Comparison of ENCODE assay signal across 5 fruit fly cellular contexts in the genomic region with DNA sequence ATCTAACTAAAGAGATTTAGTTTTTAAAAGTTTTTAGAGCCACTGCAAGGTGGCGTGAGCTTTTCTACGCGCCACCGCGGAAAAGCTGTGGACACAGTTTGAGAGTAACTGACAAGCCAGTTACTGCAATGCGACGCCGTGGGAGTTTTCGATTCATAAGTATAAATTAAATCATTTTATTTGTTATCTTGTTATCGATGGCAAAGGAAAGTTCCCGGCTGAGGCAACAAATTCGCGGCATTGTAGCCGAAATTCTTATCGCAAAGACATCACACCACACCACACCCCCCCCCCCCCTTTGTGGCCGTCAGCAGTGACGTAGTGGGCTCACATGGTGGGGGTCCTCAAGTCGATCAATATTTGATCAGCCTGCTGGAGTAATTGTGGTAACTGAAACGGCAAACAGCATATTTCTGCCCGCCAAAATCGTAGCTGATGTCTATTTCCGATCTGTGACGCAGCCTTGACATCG.
A peak's percentile ranks its signal among the peaks of the same experiment; 100 is the strongest.
TF ChIP-seq lines count a peak whose summit lies in the region.

No protein-coding gene starts in this region.

- TF ChIP-seq CTCF in whole organism, embryonic (GFP tag; optimal IDR thresholded peaks at IDR 0.05; lab: Kevin White, UChicago) = peak; percentile 66

TF ChIP-seq in whole organism, adult, 20 proteins besides CTCF, POLR2A, EP300 and RAD21:
- TF ChIP-seq cic (GFP tag; optimal IDR thresholded peaks at IDR 0.05; lab: Kevin White, UChicago) (peak; percentile 43), kay (GFP tag; lab: Kevin White, UChicago; ENCODE audit: borderline replicate concordance) (peak; percentile 64), CG11617 (GFP tag; optimal IDR thresholded peaks at IDR 0.05; lab: Kevin White, UChicago) (peak; percentile 6), Hr96 (GFP tag; optimal IDR thresholded peaks at IDR 0.05; lab: Kevin White, UChicago) (no peak), Crg-1 (GFP tag; optimal IDR thresholded peaks at IDR 0.05; lab: Kevin White, UChicago) (peak; percentile 45), toe (GFP tag; optimal IDR thresholded peaks at IDR 0.05; lab: Kevin White, UChicago) (peak; percentile 26), CG1620 (GFP tag; optimal IDR thresholded peaks at IDR 0.05; lab: Kevin White, UChicago) (no peak), CG12768 (GFP tag; optimal IDR thresholded peaks at IDR 0.05; lab: Kevin White, UChicago) (peak; percentile 39), CG7045 (GFP tag; optimal IDR thresholded peaks at IDR 0.05; lab: Kevin White, UChicago) (peak; percentile 36), pad (GFP tag; optimal IDR thresholded peaks at IDR 0.05; lab: Kevin White, UChicago) (peak; percentile 10), ovo (GFP tag; optimal IDR thresholded peaks at IDR 0.05; lab: Kevin White, UChicago) (peak; percentile 52)

TF ChIP-seq in whole organism, embryonic, 481 proteins besides CTCF, POLR2A, EP300 and RAD21 (continues in another document):
- TF ChIP-seq gro (GFP tag; optimal IDR thresholded peaks at IDR 0.05; lab: Kevin White, UChicago) = no peak
- no peak for TF ChIP-seq rib (GFP tag; IDR thresholded peaks at IDR 0.05; lab: Robert Waterston, UW)
- TF ChIP-seq Rx (GFP tag; IDR thresholded peaks at IDR 0.05; lab: Robert Waterston, UW) = no peak
- no peak for TF ChIP-seq gsb (GFP tag; IDR thresholded peaks at IDR 0.05; lab: Robert Waterston, UW)
- TF ChIP-seq maf-S (GFP tag; optimal IDR thresholded peaks at IDR 0.05; lab: Kevin White, UChicago) = no peak
- TF ChIP-seq cato (GFP tag; optimal IDR thresholded peaks at IDR 0.05; lab: Kevin White, UChicago; ENCODE audit: borderline replicate concordance) = no peak
- TF ChIP-seq nerfin-1 (tag; optimal IDR thresholded peaks at IDR 0.05; lab: Kevin White, UChicago) = peak; percentile 23
- TF ChIP-seq CG18764 (GFP tag; optimal IDR thresholded peaks at IDR 0.05; lab: Kevin White, UChicago) = no peak
- no peak for TF ChIP-seq pita (GFP tag; optimal IDR thresholded peaks at IDR 0.05; lab: Kevin White, UChicago)
- no peak for TF ChIP-seq sisA (GFP tag; IDR thresholded peaks at IDR 0.05; lab: Robert Waterston, UW)
- TF ChIP-seq abd-A (tag; optimal IDR thresholded peaks at IDR 0.05; lab: Kevin White, UChicago) = peak; percentile 28
- TF ChIP-seq lilli (GFP tag; optimal IDR thresholded peaks at IDR 0.05; lab: Kevin White, UChicago) = no peak
- no peak for TF ChIP-seq Fer2 (tag; optimal IDR thresholded peaks at IDR 0.05; lab: Kevin White, UChicago)
- TF ChIP-seq CG10209 (GFP tag; optimal IDR thresholded peaks at IDR 0.05; lab: Kevin White, UChicago) = peak; percentile 46
- TF ChIP-seq trem (tag; optimal IDR thresholded peaks at IDR 0.05; lab: Kevin White, UChicago) = peak; percentile 4
- TF ChIP-seq CG16815 (GFP tag; optimal IDR thresholded peaks at IDR 0.05; lab: Kevin White, UChicago) = no peak
- TF ChIP-seq CG12071 (GFP tag; optimal IDR thresholded peaks at IDR 0.05; lab: Kevin White, UChicago) = peak; percentile 78
- no peak for TF ChIP-seq Dad (GFP tag; optimal IDR thresholded peaks at IDR 0.05; lab: Kevin White, UChicago)
- TF ChIP-seq Doc3 (GFP tag; IDR thresholded peaks at IDR 0.05; lab: Robert Waterston, UW; ENCODE audit: partially characterized antibody) = no peak

TF ChIP-seq in whole organism, prepupa, 60 proteins besides CTCF, POLR2A, EP300 and RAD21:
- TF ChIP-seq CG15336 (GFP tag; IDR thresholded peaks at IDR 0.05; lab: Robert Waterston, UW) (0 out of 2 replicates have a peak, but pooled peaks have one; percentile 10), Sox102F (GFP tag; optimal IDR thresholded peaks at IDR 0.05; lab: Kevin White, UChicago) (no peak), dac (GFP tag; optimal IDR thresholded peaks at IDR 0.05; lab: Kevin White, UChicago) (no peak), lz (GFP tag; optimal IDR thresholded peaks at IDR 0.05; lab: Kevin White, UChicago) (no peak), fkh (GFP tag; optimal IDR thresholded peaks at IDR 0.05; lab: Kevin White, UChicago) (peak; percentile 96), CG8119 (GFP tag; IDR thresholded peaks at IDR 0.05; lab: Robert Waterston, UW) (0 out of 3 replicates have a peak, but pooled peaks have one; percentile 18), CG11902 (GFP tag; optimal IDR thresholded peaks at IDR 0.05; lab: Kevin White, UChicago) (no peak), CG10631 (GFP tag; optimal IDR thresholded peaks at IDR 0.05; lab: Kevin White, UChicago) (no peak), ss (GFP tag; optimal IDR thresholded peaks at IDR 0.05; lab: Kevin White, UChicago) (no peak), CG10669 (GFP tag; optimal IDR thresholded peaks at IDR 0.05; lab: Kevin White, UChicago) (peak; percentile 3), CG6163 (GFP tag; IDR thresholded peaks at IDR 0.05; lab: Robert Waterston, UW) (peak; percentile 29; the same call in 1 of the 3 replicates), vri (GFP tag; optimal IDR thresholded peaks at IDR 0.05; lab: Kevin White, UChicago) (peak; percentile 79), eg (GFP tag; IDR thresholded peaks at IDR 0.05; lab: Robert Waterston, UW) (peak; percentile 51; the same call in 1 of the 3 replicates), svp (GFP tag; lab: Kevin White, UChicago) (peak; percentile 51), acj6 (GFP tag; optimal IDR thresholded peaks at IDR 0.05; lab: Kevin White, UChicago) (no peak), CG6854 (GFP tag; optimal IDR thresholded peaks at IDR 0.05; lab: Kevin White, UChicago) (peak; percentile 20)

TF ChIP-seq in whole organism, pupa, 21 proteins besides CTCF, POLR2A, EP300 and RAD21:
- no peak for TF ChIP-seq CG14655 (GFP tag; optimal IDR thresholded peaks at IDR 0.05; lab: Kevin White, UChicago)
- TF ChIP-seq Pif1A (GFP tag; optimal IDR thresholded peaks at IDR 0.05; lab: Kevin White, UChicago) = no peak
- 0 out of 2 replicates have a peak, but pooled peaks have one; percentile 25 for TF ChIP-seq Ets98B (GFP tag; IDR thresholded peaks at IDR 0.05; lab: Robert Waterston, UW)
- TF ChIP-seq Snoo (tag; optimal IDR thresholded peaks at IDR 0.05; lab: Kevin White, UChicago) = peak; percentile 2

TF ChIP-seq in whole organism, wandering third instar larva, 38 proteins besides CTCF, POLR2A, EP300 and RAD21:
- peak; percentile 71 for TF ChIP-seq rgr (GFP tag; optimal IDR thresholded peaks at IDR 0.05; lab: Kevin White, UChicago)
- no peak for TF ChIP-seq Vsx2 (GFP tag; optimal IDR thresholded peaks at IDR 0.05; lab: Kevin White, UChicago; ENCODE audit: partially characterized antibody)
- peak; percentile 12 for TF ChIP-seq psq (GFP tag; optimal IDR thresholded peaks at IDR 0.05; lab: Kevin White, UChicago)
- TF ChIP-seq CrebA (GFP tag; optimal IDR thresholded peaks at IDR 0.05; lab: Kevin White, UChicago; ENCODE audit: borderline replicate concordance) = no peak
- TF ChIP-seq pan (optimal IDR thresholded peaks at IDR 0.05; lab: Kevin White, UChicago) = no peak
- TF ChIP-seq Hr83 (GFP tag; optimal IDR thresholded peaks at IDR 0.05; lab: Kevin White, UChicago; ENCODE audit: poor library complexity, severe bottlenecking) = peak; percentile 86
- no peak for TF ChIP-seq GATAd (GFP tag; optimal IDR thresholded peaks at IDR 0.05; lab: Kevin White, UChicago)
- TF ChIP-seq Myc (optimal IDR thresholded peaks at IDR 0.05; lab: Kevin White, UChicago) = peak; percentile 36
- TF ChIP-seq foxo (GFP tag; optimal IDR thresholded peaks at IDR 0.05; lab: Kevin White, UChicago) = peak in 1 of 2 experiments; percentile 19
- peak; percentile 62 for TF ChIP-seq fru (GFP tag; optimal IDR thresholded peaks at IDR 0.05; lab: Kevin White, UChicago)
- TF ChIP-seq h (GFP tag; optimal IDR thresholded peaks at IDR 0.05; lab: Kevin White, UChicago) = peak; percentile 59
- TF ChIP-seq Dif (GFP tag; optimal IDR thresholded peaks at IDR 0.05; lab: Kevin White, UChicago; ENCODE audit: partially characterized antibody) = no peak
- TF ChIP-seq Dfd (GFP tag; optimal IDR thresholded peaks at IDR 0.05; lab: Kevin White, UChicago) = no peak
- TF ChIP-seq OdsH (GFP tag; optimal IDR thresholded peaks at IDR 0.05; lab: Kevin White, UChicago) = peak; percentile 50
- TF ChIP-seq dl (GFP tag; optimal IDR thresholded peaks at IDR 0.05; lab: Kevin White, UChicago; ENCODE audit: insufficient read depth in 1 of 2, partially characterized antibody in 2 of 2) = no peak
- TF ChIP-seq Rel (GFP tag; optimal IDR thresholded peaks at IDR 0.05; lab: Kevin White, UChicago) = no peak
- peak; percentile 70 for TF ChIP-seq Rel (tag; optimal IDR thresholded peaks at IDR 0.05; lab: Kevin White, UChicago)
- TF ChIP-seq brk (GFP tag; optimal IDR thresholded peaks at IDR 0.05; lab: Kevin White, UChicago) = no peak
- TF ChIP-seq ey (GFP tag; optimal IDR thresholded peaks at IDR 0.05; lab: Kevin White, UChicago) = no peak
- no peak for TF ChIP-seq Jra (GFP tag; optimal IDR thresholded peaks at IDR 0.05; lab: Kevin White, UChicago)
- TF ChIP-seq Hnf4 (GFP tag; optimal IDR thresholded peaks at IDR 0.05; lab: Kevin White, UChicago) = no peak
- peak; percentile 5 for TF ChIP-seq dsf (GFP tag; optimal IDR thresholded peaks at IDR 0.05; lab: Kevin White, UChicago; ENCODE audit: borderline replicate concordance)
- no peak for TF ChIP-seq sv (GFP tag; optimal IDR thresholded peaks at IDR 0.05; lab: Kevin White, UChicago)
- TF ChIP-seq CG32264 (GFP tag; optimal IDR thresholded peaks at IDR 0.05; lab: Kevin White, UChicago) = no peak
- TF ChIP-seq Mio (GFP tag; optimal IDR thresholded peaks at IDR 0.05; lab: Kevin White, UChicago) = no peak
- TF ChIP-seq HLH106 (tag; optimal IDR thresholded peaks at IDR 0.05; lab: Kevin White, UChicago) = peak; percentile 23
- TF ChIP-seq Sp1 (GFP tag; optimal IDR thresholded peaks at IDR 0.05; lab: Kevin White, UChicago) = peak; percentile 58
- no peak for TF ChIP-seq Hr78 (GFP tag; optimal IDR thresholded peaks at IDR 0.05; lab: Kevin White, UChicago)
- TF ChIP-seq woc (GFP tag; optimal IDR thresholded peaks at IDR 0.05; lab: Kevin White, UChicago) = no peak
- no peak for TF ChIP-seq CG9705 (GFP tag; optimal IDR thresholded peaks at IDR 0.05; lab: Kevin White, UChicago)
- no peak for TF ChIP-seq tai (GFP tag; optimal IDR thresholded peaks at IDR 0.05; lab: Kevin White, UChicago)
- peak; percentile 20 for TF ChIP-seq br (GFP tag; optimal IDR thresholded peaks at IDR 0.05; lab: Kevin White, UChicago)
- no peak for TF ChIP-seq usp (GFP tag; optimal IDR thresholded peaks at IDR 0.05; lab: Kevin White, UChicago)
- TF ChIP-seq sage (GFP tag; optimal IDR thresholded peaks at IDR 0.05; lab: Kevin White, UChicago) = no peak
- TF ChIP-seq lola (GFP tag; optimal IDR thresholded peaks at IDR 0.05; lab: Kevin White, UChicago) = no peak
TF ChIP-seq in whole organism, wandering third instar larva: peak in this region for 13.
